Worm (Caenorhabditis elegans) whole organism, late embryonic: ENCODE results near the gene aqp-3.

ENCODE experiments used
- C38D4.7 ChIP-seq: fragments of 200-800 bp; sonication (Bioruptor generic); optimal IDR thresholded peaks from 2 replicates; lab custom pipeline; 2018; ENCODE audit warnings: mild to moderate bottlenecking, missing genetic modification characterization, moderate library complexity, missing compliant biosample characterization
- T23F11.4 ChIP-seq: fragments of 200-800 bp; sonication (Bioruptor generic); optimal IDR thresholded peaks from 2 replicates; lab custom pipeline; 2018; ENCODE audit warnings: mild to moderate bottlenecking, missing genetic modification characterization, missing compliant biosample characterization
- ahr-1 ChIP-seq: sonication (generic microtip); optimal IDR thresholded peaks from 2 replicates; lab custom pipeline; 2016; ENCODE audit warnings: missing genetic modification characterization, missing compliant biosample characterization
- ama-1 ChIP-seq: fragments of 150-350 bp; optimal IDR thresholded peaks from 2 replicates; lab custom pipeline; 2014
- ceh-18 ChIP-seq: sonication (generic microtip); optimal IDR thresholded peaks from 2 replicates; lab custom pipeline; 2016; ENCODE audit warnings: missing genetic modification characterization, missing compliant biosample characterization
- dmd-4 ChIP-seq: sonication (generic microtip); optimal IDR thresholded peaks from 2 replicates; lab custom pipeline; 2016; ENCODE audit warnings: borderline replicate concordance, missing genetic modification characterization, missing compliant biosample characterization
- elt-4 ChIP-seq: sonication (generic microtip); optimal IDR thresholded peaks from 2 replicates; lab custom pipeline; 2016; ENCODE audit warnings: missing genetic modification characterization, missing compliant biosample characterization
- hlh-6 ChIP-seq: sonication (generic microtip); optimal IDR thresholded peaks from 2 replicates; lab custom pipeline; 2016; ENCODE audit warnings: missing genotype, missing genetic modification characterization, missing compliant biosample characterization
- mec-3 ChIP-seq: sonication (generic microtip); optimal IDR thresholded peaks from 2 replicates; lab custom pipeline; 2016; ENCODE audit warnings: borderline replicate concordance, missing genetic modification characterization, missing compliant biosample characterization
- pha-4 ChIP-seq: fragments of 150-350 bp; optimal IDR thresholded peaks from 2 replicates; lab custom pipeline; 2018; ENCODE audit warnings: missing biosample characterization, missing genetic modification reagents, missing genetic modification characterization
- unc-42 ChIP-seq: sonication (generic microtip); optimal IDR thresholded peaks from 2 replicates; lab custom pipeline; 2016; ENCODE audit warnings: missing genotype, missing genetic modification characterization, missing compliant biosample characterization
- unc-55 ChIP-seq: sonication (generic microtip); optimal IDR thresholded peaks from 2 replicates; lab custom pipeline; 2017; ENCODE audit warnings: missing biosample characterization, missing genetic modification reagents, missing genetic modification characterization
- unc-86 ChIP-seq: sonication (generic microtip); optimal IDR thresholded peaks from 2 replicates; lab custom pipeline; 2016; ENCODE audit warnings: missing genetic modification characterization, missing compliant biosample characterization

ce11 chrIV:10978641-10979040 lies 12.4 kb upstream of the aqp-3 start:
- TF ChIP-seq ama-1 (lab: Kevin White, UChicago): no peak
- TF ChIP-seq hlh-6 (tag; lab: Kevin White, UChicago): no peak
- TF ChIP-seq unc-42 (tag; lab: Kevin White, UChicago): no peak
- no peak for TF ChIP-seq unc-55
- TF ChIP-seq mec-3 (tag; lab: Kevin White, UChicago): no peak
- no peak for TF ChIP-seq T23F11.4 (GFP tag; lab: Kevin White, UChicago)
- TF ChIP-seq unc-86 (tag; lab: Kevin White, UChicago): no peak
- TF ChIP-seq elt-4: no peak
- no peak for TF ChIP-seq pha-4 (tag; lab: Kevin White, UChicago)
- TF ChIP-seq ahr-1 (tag; lab: Kevin White, UChicago): no peak
- no peak for TF ChIP-seq C38D4.7 (GFP tag; lab: Kevin White, UChicago)
- no peak for TF ChIP-seq dmd-4
- TF ChIP-seq ceh-18 (tag; lab: Kevin White, UChicago): no peak
